Worm (Caenorhabditis elegans) whole organism, early embryonic: ENCODE data around the gene F20D6.2.

ENCODE experiments used
- B0310.2 ChIP-seq: sonication (generic microtip); optimal IDR thresholded peaks from 2 replicates; lab custom pipeline; 2016; ENCODE audit warnings: mild to moderate bottlenecking, missing genetic modification characterization, missing compliant biosample characterization
- F13C5.2 ChIP-seq: sonication (generic microtip); optimal IDR thresholded peaks from 2 replicates; lab custom pipeline; 2017; ENCODE audit warnings: mild to moderate bottlenecking, missing genetic modification characterization, inconsistent platforms, missing compliant biosample characterization
- aly-1 ChIP-seq: sonication (generic microtip); optimal IDR thresholded peaks from 2 replicates; lab custom pipeline; 2016; ENCODE audit warnings: missing genetic modification characterization, missing compliant biosample characterization
- ama-1 ChIP-seq: fragments of 150-350 bp; optimal IDR thresholded peaks from 2 replicates; lab custom pipeline; 2014
- ceh-13 ChIP-seq: fragments of 200-800 bp; sonication (Bioruptor generic); optimal IDR thresholded peaks from 2 replicates; lab custom pipeline; 2018; ENCODE audit warnings: mild to moderate bottlenecking, missing genetic modification characterization, missing compliant biosample characterization
- ceh-36 ChIP-seq: sonication (generic microtip); optimal IDR thresholded peaks from 2 replicates; lab custom pipeline; 2016; ENCODE audit warnings: missing genetic modification characterization, inconsistent platforms, missing compliant biosample characterization
- ets-7 ChIP-seq: sonication (generic microtip); optimal IDR thresholded peaks from 2 replicates; lab custom pipeline; 2016; ENCODE audit warnings: missing genotype, missing genetic modification characterization, missing compliant biosample characterization
- flt-1 ChIP-seq: fragments of 200-800 bp; sonication (Bioruptor generic); IDR thresholded peaks from 2 replicates; pipeline ENCODE4 v1.3.6; 2022; ENCODE audit warnings: missing genetic modification characterization, missing compliant biosample characterization
- hmbx-1 ChIP-seq: sonication (generic microtip); optimal IDR thresholded peaks from 2 replicates; lab custom pipeline; 2016; ENCODE audit warnings: mild to moderate bottlenecking, missing genetic modification characterization, missing compliant biosample characterization
- hmg-4 ChIP-seq: fragments of 200-800 bp; sonication (Bioruptor generic); optimal IDR thresholded peaks from 2 replicates; lab custom pipeline; 2018; ENCODE audit warnings: mild to moderate bottlenecking, missing genetic modification characterization, missing compliant biosample characterization
- hnd-1 ChIP-seq: sonication (generic microtip); optimal IDR thresholded peaks from 2 replicates; lab custom pipeline; 2016; ENCODE audit warnings: missing genetic modification characterization, missing compliant biosample characterization
- pes-1 ChIP-seq: fragments of 200-800 bp; sonication (Bioruptor generic); IDR thresholded peaks from 2 replicates; pipeline ENCODE4 v1.3.6; 2022; ENCODE audit warnings: missing genetic modification reagents, missing genetic modification characterization, missing compliant biosample characterization
- scrt-1 ChIP-seq: fragments of 200-800 bp; sonication (Bioruptor generic); IDR thresholded peaks from 2 replicates; pipeline ENCODE4 v1.3.6; 2022; ENCODE audit warnings: missing genetic modification characterization, missing compliant biosample characterization
- sea-1 ChIP-seq: fragments of 200-800 bp; sonication (Bioruptor generic); conservative IDR thresholded peaks from 2 replicates; pipeline ENCODE4 v1.3.6; 2022; ENCODE audit warnings: missing genetic modification characterization, missing compliant biosample characterization
- tbx-11 ChIP-seq: fragments of 200-800 bp; sonication (Bioruptor generic); IDR thresholded peaks from 2 replicates; pipeline ENCODE4 v1.3.6; 2022; ENCODE audit warnings: missing genetic modification characterization, missing compliant biosample characterization
- tbx-37 ChIP-seq: fragments of 200-800 bp; sonication (Bioruptor generic); conservative IDR thresholded peaks from 2 replicates; pipeline ENCODE4 v1.3.6; 2022; ENCODE audit warnings: missing genetic modification reagents, missing genetic modification characterization, missing compliant biosample characterization
- tra-4 ChIP-seq: sonication (generic microtip); optimal IDR thresholded peaks from 2 replicates; lab custom pipeline; 2017; ENCODE audit warnings: missing genetic modification characterization, missing compliant biosample characterization

Gene F20D6.2

DNA sequence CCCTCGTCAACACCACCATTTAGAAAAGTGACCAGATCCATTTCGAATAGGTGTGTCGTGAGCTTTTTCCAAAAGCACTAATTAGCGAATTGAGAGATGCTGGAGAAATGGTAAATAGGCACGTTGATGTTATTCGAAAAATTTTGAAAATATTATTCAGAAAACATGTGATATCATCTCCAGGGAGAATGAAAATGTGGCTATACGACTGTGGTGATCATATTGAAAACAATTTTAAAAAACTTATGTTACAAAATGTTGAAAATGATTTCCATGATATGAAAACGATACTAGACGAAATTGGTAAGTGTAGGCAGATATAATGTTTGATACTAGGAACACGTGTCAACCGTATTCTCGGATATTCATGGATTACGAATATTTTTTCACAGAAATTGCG lies 41.0 kb downstream of the F20D6.2 start, which contains the start of gene K07C11.10:
Gene K07C11.10 (minus strand): TSS at position 101 of the 400 bp plus-strand sequence.
- TF ChIP-seq ceh-13 (GFP tag; lab: Kevin White, UChicago) (no peak), hmbx-1 (tag; lab: Kevin White, UChicago) (no peak), ets-7 (tag; lab: Kevin White, UChicago) (no peak), flt-1 (GFP tag; lab: Robert Waterston, UW) (no peak), aly-1 (tag; lab: Kevin White, UChicago) (no peak), pes-1 (no peak), tbx-37 (GFP tag; lab: Robert Waterston, UW) (no peak), scrt-1 (no peak), F13C5.2 (tag; lab: Kevin White, UChicago) (no peak), B0310.2 (tag; lab: Kevin White, UChicago) (no peak), ceh-36 (tag; lab: Kevin White, UChicago) (no peak)

- TF ChIP-seq F13C5.2 (tag; lab: Kevin White, UChicago) (peak; percentile 57), ama-1 (lab: Kevin White, UChicago) (peak; percentile 73), hmg-4 (GFP tag; lab: Kevin White, UChicago) (peak; percentile 23), pes-1 (no peak), aly-1 (tag; lab: Kevin White, UChicago) (peak; percentile 8), tbx-11 (peak; percentile 30; the same call in 1 of the 2 replicates), hmbx-1 (tag; lab: Kevin White, UChicago) (no peak)
These were observed 42.9 kb downstream of the F20D6.2 start for ce11 chrV:8228712-8229119.

DNA sequence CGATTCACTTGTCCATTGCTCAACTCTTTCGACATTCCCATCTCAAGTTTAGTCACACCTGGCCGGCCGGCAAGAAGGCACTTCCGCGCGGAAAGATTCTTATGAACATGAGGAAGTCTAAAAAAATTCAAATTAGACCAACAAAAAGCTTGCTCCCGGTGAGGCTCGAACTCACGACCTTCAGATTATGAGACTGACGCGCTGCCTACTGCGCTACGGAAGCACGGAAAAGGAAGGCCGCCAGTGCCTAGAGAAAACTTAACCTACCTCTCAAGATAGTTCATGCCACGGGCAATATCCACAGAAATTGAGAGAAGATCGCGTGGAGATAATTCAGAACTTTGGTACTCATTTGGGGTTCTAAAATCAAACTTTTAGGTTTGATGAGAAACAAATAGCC lies 44.2 kb downstream of the F20D6.2 start:
- TF ChIP-seq hnd-1 (tag; lab: Kevin White, UChicago): no peak
- 0 out of 2 replicates have a peak, but pooled peaks have one; percentile 44 for TF ChIP-seq flt-1 (GFP tag; lab: Robert Waterston, UW)
- TF ChIP-seq sea-1: no peak
- TF ChIP-seq hmg-4 (GFP tag; lab: Kevin White, UChicago): peak; percentile 19
- TF ChIP-seq tbx-37 (GFP tag; lab: Robert Waterston, UW): 0 out of 2 replicates have a peak, but pooled peaks have one; percentile 22
- TF ChIP-seq ama-1 (lab: Kevin White, UChicago): no peak
- peak; percentile 60; the same call in 1 of the 2 replicates for TF ChIP-seq scrt-1

- TF ChIP-seq pes-1 (no peak), tbx-37 (GFP tag; lab: Robert Waterston, UW) (no peak), scrt-1 (peak; percentile 63; the same call in 1 of the 2 replicates), sea-1 (peak; percentile 68; the same call in 1 of the 2 replicates), tbx-11 (0 out of 2 replicates have a peak, but pooled peaks have one; percentile 48), aly-1 (tag; lab: Kevin White, UChicago) (peak; percentile 30), ceh-36 (tag; lab: Kevin White, UChicago) (no peak), flt-1 (GFP tag; lab: Robert Waterston, UW) (no peak), B0310.2 (tag; lab: Kevin White, UChicago) (no peak), hnd-1 (tag; lab: Kevin White, UChicago) (peak; percentile 3), hmg-4 (GFP tag; lab: Kevin White, UChicago) (no peak), ama-1 (lab: Kevin White, UChicago) (no peak), tra-4 (tag; lab: Kevin White, UChicago) (peak; percentile 27), F13C5.2 (tag; lab: Kevin White, UChicago) (no peak), hmbx-1 (tag; lab: Kevin White, UChicago) (no peak), ceh-13 (GFP tag; lab: Kevin White, UChicago) (peak; percentile 22), ets-7 (tag; lab: Kevin White, UChicago) (no peak)
These were observed 49.5 kb downstream of the F20D6.2 start for ce11 chrV:8235331-8235730.
